Worm (Caenorhabditis elegans) whole organism, L4 larva: ENCODE data around the gene usp-33.

Source experiments
- R02D3.7 ChIP-seq: fragments of 150-350 bp; sonication (generic microtip); optimal IDR thresholded peaks from 3 replicates; lab custom pipeline; 2014; ENCODE audit warnings: missing biosample characterization, missing genetic modification characterization
- T20F7.1 ChIP-seq: fragments of 200-800 bp; sonication (Bioruptor generic); optimal IDR thresholded peaks from 2 replicates; lab custom pipeline; 2018; ENCODE audit warnings: mild to moderate bottlenecking, missing genetic modification characterization, missing compliant biosample characterization
- Y75B8A.6 ChIP-seq: fragments of 200-800 bp; sonication (Bioruptor generic); IDR thresholded peaks from 2 replicates; pipeline ENCODE4 v1.3.6; 2022; ENCODE audit warnings: missing genetic modification reagents, missing genetic modification characterization, missing compliant biosample characterization
- aha-1 ChIP-seq: fragments of 150-350 bp; peaks from one replicate; lab custom pipeline; 2014; ENCODE audit warnings: missing biosample characterization, missing genetic modification characterization
- attf-4 ChIP-seq: sonication (generic microtip); optimal IDR thresholded peaks from 3 replicates; lab custom pipeline; 2017; ENCODE audit warnings: missing biosample characterization, missing genetic modification characterization
- ceh-20 ChIP-seq: fragments of 200-800 bp; sonication (Bioruptor generic); IDR thresholded peaks from 2 replicates; pipeline ENCODE4 v1.3.6; 2022; ENCODE audit warnings: missing genetic modification reagents, missing genetic modification characterization, missing compliant biosample characterization
- ceh-28 ChIP-seq: fragments of 150-350 bp; optimal IDR thresholded peaks from 2 replicates; lab custom pipeline; 2014; ENCODE audit warnings: missing biosample characterization, missing genetic modification reagents, missing genetic modification characterization
- ceh-82 ChIP-seq: sonication (generic microtip); optimal IDR thresholded peaks from 2 replicates; lab custom pipeline; 2017; ENCODE audit warnings: missing biosample characterization, missing genetic modification characterization
- ces-1 ChIP-seq: fragments of 150-350 bp; sonication (generic microtip); optimal IDR thresholded peaks from 4 replicates; lab custom pipeline; 2014; ENCODE audit warnings: missing biosample characterization, missing genetic modification reagents, missing genetic modification characterization
- daf-16 ChIP-seq, 3 experiments: sonication (generic microtip); optimal IDR thresholded peaks; 2 replicates each; lab custom pipeline; 2016 to 2017; ENCODE audit warnings: missing genetic modification characterization in 3 of 3, missing genetic modification reagents in 3 of 3, mild to moderate bottlenecking in 2 of 3, missing compliant biosample characterization in 2 of 3, missing biosample characterization in 1 of 3, moderate library complexity in 1 of 3
- dmd-6 ChIP-seq: fragments of 200-800 bp; sonication (Bioruptor generic); IDR thresholded peaks from 2 replicates; pipeline ENCODE4 v1.3.6; 2022; ENCODE audit warnings: missing genetic modification reagents, missing genetic modification characterization, missing compliant biosample characterization
- dmd-8 ChIP-seq: fragments of 200-800 bp; sonication (Bioruptor generic); IDR thresholded peaks from 2 replicates; pipeline ENCODE4 v1.3.6; 2022; ENCODE audit warnings: missing genetic modification characterization, missing compliant biosample characterization
- duxl-1 ChIP-seq: sonication (generic microtip); optimal IDR thresholded peaks from 2 replicates; lab custom pipeline; 2016; ENCODE audit warnings: mild to moderate bottlenecking, missing genetic modification characterization, moderate library complexity, missing compliant biosample characterization; ENCODE audit not compliant: poor library complexity
- dve-1 ChIP-seq: sonication (generic microtip); optimal IDR thresholded peaks from 2 replicates; lab custom pipeline; 2017; ENCODE audit warnings: antibody characterized with exemption, mild to moderate bottlenecking, missing genetic modification characterization, missing compliant biosample characterization; ENCODE audit not compliant: insufficient read depth
- gei-8 ChIP-seq: fragments of 200-800 bp; sonication (Bioruptor generic); optimal IDR thresholded peaks from 2 replicates; lab custom pipeline; 2018; ENCODE audit warnings: mild to moderate bottlenecking, missing genetic modification characterization, missing compliant biosample characterization
- hlh-11 ChIP-seq: fragments of 200-800 bp; sonication (Bioruptor generic); optimal IDR thresholded peaks from 2 replicates; lab custom pipeline; 2018; ENCODE audit warnings: mild to moderate bottlenecking, missing genetic modification characterization, missing compliant biosample characterization
- hmg-1.1 ChIP-seq: fragments of 200-800 bp; sonication (Bioruptor generic); IDR thresholded peaks from 2 replicates; pipeline ENCODE4 v1.3.6; 2022; ENCODE audit warnings: missing genetic modification reagents, missing genetic modification characterization, missing compliant biosample characterization
- jun-1 ChIP-seq: fragments of 150-350 bp; optimal IDR thresholded peaks from 2 replicates; lab custom pipeline; 2014; ENCODE audit warnings: missing biosample characterization, missing genetic modification reagents, missing genetic modification characterization
- lin-1 ChIP-seq: fragments of 200-800 bp; sonication (Bioruptor generic); IDR thresholded peaks from 2 replicates; pipeline ENCODE4 v1.3.6; 2022; ENCODE audit warnings: missing genetic modification reagents, missing genetic modification characterization, missing compliant biosample characterization
- lin-13 ChIP-seq: fragments of 150-350 bp; optimal IDR thresholded peaks from 2 replicates; lab custom pipeline; 2014; ENCODE audit warnings: missing biosample characterization, missing genetic modification reagents, missing genetic modification characterization
- lin-39 ChIP-seq: fragments of 150-350 bp; optimal IDR thresholded peaks from 2 replicates; lab custom pipeline; 2014; ENCODE audit warnings: missing biosample characterization, missing genetic modification reagents, missing genetic modification characterization
- lir-3 ChIP-seq: sonication (generic microtip); optimal IDR thresholded peaks from 2 replicates; lab custom pipeline; 2016; ENCODE audit warnings: mild to moderate bottlenecking, missing genetic modification characterization, missing compliant biosample characterization
- lsy-2 ChIP-seq, 2 experiments: fragments of 150-350 bp in 1 of 2; sonication (generic microtip) in 1 of 2; optimal IDR thresholded peaks; 2 replicates each; lab custom pipeline; 2014 to 2017; ENCODE audit warnings: missing biosample characterization in 2 of 2, missing genetic modification characterization in 2 of 2
- madf-9 ChIP-seq: fragments of 200-800 bp; sonication (Bioruptor generic); conservative IDR thresholded peaks from 2 replicates; pipeline ENCODE4 v1.3.6; 2022; ENCODE audit warnings: missing genetic modification reagents, missing genetic modification characterization, missing compliant biosample characterization
- mdl-1 ChIP-seq, 2 experiments: fragments of 150-350 bp in 1 of 2; sonication (generic microtip) in 1 of 2; optimal IDR thresholded peaks; 2 replicates each; lab custom pipeline; 2014 to 2017; ENCODE audit warnings: missing biosample characterization in 2 of 2, missing genetic modification characterization in 2 of 2
- mdt-29 ChIP-seq: fragments of 200-800 bp; sonication (Bioruptor generic); IDR thresholded peaks from 2 replicates; pipeline ENCODE4 v1.3.6; 2022; ENCODE audit warnings: missing genetic modification reagents, missing genetic modification characterization, missing compliant biosample characterization
- mep-1 ChIP-seq: fragments of 150-350 bp; sonication (generic microtip); optimal IDR thresholded peaks from 3 replicates; lab custom pipeline; 2014; ENCODE audit warnings: missing biosample characterization, missing genetic modification characterization
- mxl-2 ChIP-seq: fragments of 200-800 bp; sonication (Bioruptor generic); conservative IDR thresholded peaks from 2 replicates; pipeline ENCODE4 v1.3.6; 2022; ENCODE audit warnings: missing genetic modification reagents, missing genetic modification characterization, missing compliant biosample characterization
- nhr-10 ChIP-seq: fragments of 150-350 bp; optimal IDR thresholded peaks from 2 replicates; lab custom pipeline; 2014; ENCODE audit warnings: missing biosample characterization, missing genetic modification characterization
- nhr-237 ChIP-seq: sonication (generic microtip); optimal IDR thresholded peaks from 2 replicates; lab custom pipeline; 2017; ENCODE audit warnings: missing biosample characterization, missing genetic modification characterization
- nhr-25 ChIP-seq: sonication (generic microtip); optimal IDR thresholded peaks from 2 replicates; lab custom pipeline; 2017; ENCODE audit warnings: missing genetic modification characterization, mild to moderate bottlenecking, missing compliant biosample characterization, antibody characterized with exemption, moderate library complexity, borderline replicate concordance; ENCODE audit not compliant: insufficient read depth
- nhr-28 ChIP-seq: fragments of 150-350 bp; optimal IDR thresholded peaks from 2 replicates; lab custom pipeline; 2014; ENCODE audit warnings: missing biosample characterization, missing genetic modification characterization
- nhr-41 ChIP-seq: fragments of 200-800 bp; sonication (Bioruptor generic); IDR thresholded peaks from 2 replicates; pipeline ENCODE4 v1.3.6; 2022; ENCODE audit warnings: missing genetic modification reagents, missing genetic modification characterization, missing compliant biosample characterization
- nhr-42 ChIP-seq: fragments of 200-800 bp; sonication (Bioruptor generic); IDR thresholded peaks from 2 replicates; pipeline ENCODE4 v1.3.6; 2022; ENCODE audit warnings: missing genetic modification characterization, missing compliant biosample characterization
- nhr-6 ChIP-seq: fragments of 150-350 bp; optimal IDR thresholded peaks from 2 replicates; lab custom pipeline; 2014; ENCODE audit warnings: missing biosample characterization, missing genetic modification characterization
- nhr-77 ChIP-seq: fragments of 150-350 bp; optimal IDR thresholded peaks from 2 replicates; lab custom pipeline; 2014; ENCODE audit warnings: missing biosample characterization, missing genetic modification characterization
- pha-4 ChIP-seq, 2 experiments: fragments of 150-350 bp in 1 of 2; fragments of 200-800 bp in 1 of 2; sonication (Bioruptor generic) in 1 of 2; IDR thresholded peaks in 1 of 2; optimal IDR thresholded peaks in 1 of 2; 2 replicates each; pipeline versions ENCODE4 v1.3.6 to Lab custom; 2014 to 2022; ENCODE audit warnings: missing genetic modification characterization in 2 of 2, missing genetic modification reagents in 2 of 2, missing biosample characterization in 1 of 2, missing compliant biosample characterization in 1 of 2
- pqm-1 ChIP-seq: sonication (generic microtip); optimal IDR thresholded peaks from 2 replicates; lab custom pipeline; 2017; ENCODE audit warnings: missing biosample characterization, missing genetic modification characterization
- rbr-2 ChIP-seq: sonication (generic microtip); optimal IDR thresholded peaks from 2 replicates; lab custom pipeline; 2016; ENCODE audit warnings: missing genotype, missing genetic modification characterization, missing compliant biosample characterization
- set-16 ChIP-seq: fragments of 200-800 bp; sonication (Bioruptor generic); IDR thresholded peaks from 2 replicates; pipeline ENCODE4 v1.3.6; 2022; ENCODE audit warnings: missing genetic modification reagents, missing genetic modification characterization, missing compliant biosample characterization
- spr-1 ChIP-seq: sonication (generic microtip); optimal IDR thresholded peaks from 2 replicates; lab custom pipeline; 2016; ENCODE audit warnings: mild to moderate bottlenecking, missing genetic modification characterization, missing compliant biosample characterization
- zag-1 ChIP-seq: fragments of 150-350 bp; optimal IDR thresholded peaks from 2 replicates; lab custom pipeline; 2014; ENCODE audit warnings: missing biosample characterization, missing genetic modification characterization
- ztf-11 ChIP-seq: fragments of 150-350 bp; optimal IDR thresholded peaks from 2 replicates; lab custom pipeline; 2014; ENCODE audit warnings: missing biosample characterization, missing genetic modification characterization
- ztf-7 ChIP-seq: fragments of 150-350 bp; optimal IDR thresholded peaks from 2 replicates; lab custom pipeline; 2014; ENCODE audit warnings: missing biosample characterization, missing genetic modification characterization

The usp-33 gene

ce11 chrX:15619273-15619672, 28.1 kb downstream of the usp-33 start (continued):
- TF ChIP-seq ceh-82 (tag; lab: Kevin White, UChicago) (no peak), aha-1 (tag; lab: Kevin White, UChicago) (no peak), duxl-1 (tag; lab: Kevin White, UChicago) (peak; percentile 49), mxl-2 (GFP tag; lab: Robert Waterston, UW) (no peak), daf-16 (GFP tag; optimal IDR thresholded peaks at IDR 0.05; lab: Kevin White, UChicago) (peak in 1 of 2 experiments; percentile 52), daf-16 (tag; optimal IDR thresholded peaks at IDR 0.05; lab: Kevin White, UChicago) (peak; percentile 50), nhr-42 (GFP tag; lab: Robert Waterston, UW) (0 out of 2 replicates have a peak, but pooled peaks have one; percentile 24), lir-3 (tag; lab: Kevin White, UChicago) (peak; percentile 12), nhr-41 (GFP tag; lab: Robert Waterston, UW) (no peak), mep-1 (tag; lab: Kevin White, UChicago) (no peak), R02D3.7 (tag; lab: Kevin White, UChicago) (no peak)
- TF ChIP-seq, all 104 proteins: peak for 22

- TF ChIP-seq mdt-29 (no peak), lir-3 (tag; lab: Kevin White, UChicago) (no peak), daf-16 (GFP tag; optimal IDR thresholded peaks at IDR 0.05; lab: Kevin White, UChicago) (no peak), daf-16 (tag; optimal IDR thresholded peaks at IDR 0.05; lab: Kevin White, UChicago) (peak; percentile 14), nhr-28 (tag; lab: Kevin White, UChicago) (no peak), gei-8 (GFP tag; lab: Kevin White, UChicago) (no peak), nhr-10 (no peak), T20F7.1 (GFP tag; lab: Kevin White, UChicago) (no peak)
These were observed 29.0 kb downstream of the usp-33 start, which contains the start of gene K09E9.1 for ce11 chrX:15620200-15620599. Gene K09E9.1, plus strand, starts transcription at chrX:15620500.

- TF ChIP-seq hlh-11 (tag; lab: Kevin White, UChicago) (no peak), rbr-2 (tag; lab: Kevin White, UChicago) (no peak), pha-4 (GFP tag; IDR thresholded peaks at IDR 0.05; lab: Robert Waterston, UW) (no peak), pha-4 (tag; optimal IDR thresholded peaks at IDR 0.05; lab: Kevin White, UChicago) (no peak), set-16 (GFP tag; lab: Robert Waterston, UW) (peak; percentile 82), attf-4 (no peak)
These were observed 29.8 kb downstream of the usp-33 start for ce11 chrX:15621001-15621400.

ce11 chrX:15622041-15622440, 30.9 kb downstream of the usp-33 start:
- TF ChIP-seq zag-1 (tag; lab: Kevin White, UChicago) (no peak), hmg-1.1 (GFP tag; lab: Robert Waterston, UW) (no peak), lin-39 (tag; lab: Kevin White, UChicago) (no peak), pqm-1 (peak; percentile 24), jun-1 (no peak), dmd-6 (GFP tag; lab: Robert Waterston, UW) (peak; percentile 47), ztf-7 (no peak), spr-1 (tag; lab: Kevin White, UChicago) (no peak), duxl-1 (tag; lab: Kevin White, UChicago) (no peak), madf-9 (no peak), lir-3 (tag; lab: Kevin White, UChicago) (no peak), ces-1 (GFP tag; lab: Kevin White, UChicago) (no peak), lin-13 (GFP tag; lab: Kevin White, UChicago) (no peak), lsy-2 (tag; optimal IDR thresholded peaks at IDR 0.05; lab: Kevin White, UChicago) (peak in 1 of 2 experiments; percentile 8), nhr-6 (tag; lab: Kevin White, UChicago) (no peak), ceh-20 (GFP tag; lab: Robert Waterston, UW) (no peak), Y75B8A.6 (GFP tag; lab: Robert Waterston, UW) (no peak), nhr-25 (tag; lab: Kevin White, UChicago) (no peak), dve-1 (tag; lab: Kevin White, UChicago) (peak; percentile 22), hlh-11 (tag; lab: Kevin White, UChicago) (peak; percentile 9), nhr-77 (tag; lab: Kevin White, UChicago) (no peak), mdt-29 (no peak), lin-1 (GFP tag; lab: Robert Waterston, UW) (no peak), mdl-1 (tag; optimal IDR thresholded peaks at IDR 0.05; lab: Kevin White, UChicago) (peak in 1 of 2 experiments; percentile 61), nhr-237 (tag; lab: Kevin White, UChicago) (no peak), ztf-11 (no peak), ceh-28 (tag; lab: Kevin White, UChicago) (no peak), daf-16 (GFP tag; optimal IDR thresholded peaks at IDR 0.05; lab: Kevin White, UChicago) (no peak), daf-16 (tag; optimal IDR thresholded peaks at IDR 0.05; lab: Kevin White, UChicago) (no peak), dmd-8 (GFP tag; lab: Robert Waterston, UW) (no peak)
